Worm (Caenorhabditis elegans): Measurements from ENCODE around the gene C45E5.1.
A peak's percentile ranks its signal among the peaks of the same experiment; 100 is the strongest.

Gene C45E5.1

DNA sequence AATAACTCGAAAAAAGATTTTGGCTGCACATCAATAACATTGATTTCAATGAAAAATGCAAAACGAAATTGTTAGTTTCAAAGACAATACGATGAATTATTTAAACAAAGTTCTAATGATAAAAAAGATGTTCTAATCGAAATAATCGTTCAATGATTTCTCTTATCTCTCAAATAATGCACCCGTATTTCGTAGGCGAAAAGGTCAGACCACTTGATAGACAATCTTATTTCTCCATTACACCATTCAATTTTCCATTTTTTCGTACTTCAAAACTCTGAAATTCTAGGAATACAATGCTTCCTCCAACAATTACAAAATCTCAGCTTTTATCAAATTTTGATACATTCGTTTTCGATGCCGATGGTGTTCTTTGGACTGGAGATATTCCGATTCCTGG, at the start of gene C45E5.1:
C45E5.1 (plus strand) TSS at position 290 of the 400 bp plus-strand sequence.
- no peak for TF ChIP-seq lin-40 (tag; optimal IDR thresholded peaks at IDR 0.05)
- TF ChIP-seq nhr-90 (tag; optimal IDR thresholded peaks at IDR 0.05) = no peak
- peak; percentile 12 for TF ChIP-seq nhr-80 (tag; optimal IDR thresholded peaks at IDR 0.05)

DNA sequence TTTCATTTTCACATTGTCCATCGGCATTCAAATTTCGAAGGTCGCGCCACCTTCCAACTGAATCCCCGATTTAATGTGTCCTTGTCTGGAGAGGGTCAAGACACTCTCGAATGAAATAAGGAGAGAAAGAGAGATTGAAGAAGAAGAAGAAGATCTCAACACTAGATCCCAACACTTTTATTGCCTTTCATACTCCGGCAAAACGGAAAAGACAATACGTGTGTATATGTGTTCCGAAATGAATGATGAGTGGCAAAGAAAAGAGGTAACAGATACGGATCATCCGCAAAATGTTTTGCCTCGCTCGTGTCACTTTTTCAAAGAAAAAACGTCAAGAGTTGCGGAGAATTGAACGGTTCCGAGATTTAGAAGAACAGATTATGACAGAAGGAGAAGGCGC, 43.8 kb upstream of the C45E5.1 start:
- TF ChIP-seq egrh-3 (GFP tag; IDR thresholded peaks at IDR 0.05) (no peak), lin-35 (GFP tag; optimal IDR thresholded peaks at IDR 0.05) (no peak), madf-8 (GFP tag; conservative IDR thresholded peaks at IDR 0.05) (no peak), lin-40 (tag; optimal IDR thresholded peaks at IDR 0.05) (no peak), mcd-1 (GFP tag; IDR thresholded peaks at IDR 0.05) (no peak), ZK185.1 (tag; optimal IDR thresholded peaks at IDR 0.05; ENCODE audit: poor library complexity, severe bottlenecking) (no peak), lin-26 (GFP tag; IDR thresholded peaks at IDR 0.05) (no peak), snpc-3.4 (tag; optimal IDR thresholded peaks at IDR 0.05) (no peak)

DNA sequence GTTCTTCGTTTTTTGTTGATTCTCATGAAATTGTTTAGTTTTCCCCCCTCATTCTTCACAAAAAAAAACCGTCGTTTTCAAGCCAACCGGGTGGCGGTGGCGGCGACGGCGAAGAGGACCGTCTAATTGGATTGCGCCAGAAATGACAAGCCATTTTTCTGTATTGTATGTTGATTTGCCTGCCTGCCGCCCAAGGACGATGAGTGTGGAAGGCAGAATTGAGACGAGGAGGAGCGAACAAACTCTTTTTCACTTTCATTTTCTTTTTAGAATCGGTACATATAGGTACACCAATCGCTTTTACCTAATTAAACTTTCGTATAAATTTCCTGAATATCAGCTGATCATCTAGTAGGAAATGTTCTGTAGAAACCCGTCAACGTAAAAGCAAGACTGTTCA, 42.6 kb upstream of the C45E5.1 start:
- TF ChIP-seq lag-1 (GFP tag; IDR thresholded peaks at IDR 0.05) = no peak
- no peak for TF ChIP-seq hrde-1 (tag; optimal IDR thresholded peaks at IDR 0.05; ENCODE audit: borderline replicate concordance)
- TF ChIP-seq Y53F4B.3 (GFP tag; IDR thresholded peaks at IDR 0.05) = no peak
- no peak for TF ChIP-seq let-526 (GFP tag; IDR thresholded peaks at IDR 0.05)
- TF ChIP-seq unc-62 (GFP tag; optimal IDR thresholded peaks at IDR 0.05) = no peak
- no peak for TF ChIP-seq zim-3 (tag; optimal IDR thresholded peaks at IDR 0.05)
- TF ChIP-seq dpff-1 (tag; optimal IDR thresholded peaks at IDR 0.05) = no peak
- no peak for TF ChIP-seq madf-8 (GFP tag; conservative IDR thresholded peaks at IDR 0.05)
- TF ChIP-seq mel-28 (tag; optimal IDR thresholded peaks at IDR 0.05; ENCODE audit: borderline replicate concordance) = no peak
- TF ChIP-seq T26A5.8 (tag; optimal IDR thresholded peaks at IDR 0.05) = no peak
- no peak for TF ChIP-seq mcd-1 (GFP tag; IDR thresholded peaks at IDR 0.05)
- TF ChIP-seq ztf-3 (GFP tag; optimal IDR thresholded peaks at IDR 0.05) = no peak
- no peak for TF ChIP-seq snpc-1.1 (tag; optimal IDR thresholded peaks at IDR 0.05; ENCODE audit: insufficient read depth)
- no peak for TF ChIP-seq akir-1 (GFP tag; optimal IDR thresholded peaks at IDR 0.05)
- no peak for TF ChIP-seq Y67H2A.10 (GFP tag; conservative IDR thresholded peaks at IDR 0.05)
- no peak for TF ChIP-seq nhr-179 (tag; optimal IDR thresholded peaks at IDR 0.05)
- no peak for TF ChIP-seq nfya-1 (tag; optimal IDR thresholded peaks at IDR 0.05; ENCODE audit: borderline replicate concordance, insufficient read depth)

DNA sequence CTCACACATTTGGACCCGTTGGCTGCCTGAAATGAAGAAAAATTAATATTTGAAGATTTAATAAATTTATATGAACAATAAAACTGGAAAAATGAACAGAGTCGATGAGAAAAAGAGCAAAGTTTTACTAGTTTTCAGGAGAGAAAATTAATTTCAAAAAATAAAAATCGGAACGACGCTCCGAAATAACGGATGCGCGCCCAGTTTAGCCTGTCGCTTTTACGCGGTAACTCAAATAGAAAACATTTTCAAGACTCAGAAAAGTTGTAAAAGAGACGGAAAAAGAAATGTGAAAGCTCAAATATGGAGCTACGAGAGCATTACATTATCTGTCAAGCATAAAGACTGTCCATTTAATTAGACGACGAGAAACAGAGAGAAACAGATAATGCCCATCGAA, 40.8 kb upstream of the C45E5.1 start, which contains the start of the genes C55C3.73 and perm-5:
C55C3.73 (minus strand) TSS at position 9 of the 400 bp plus-strand sequence.
perm-5 (minus strand) TSS at position 26 of the 400 bp plus-strand sequence.
- TF ChIP-seq K11D2.4 (GFP tag; IDR thresholded peaks at IDR 0.05) (no peak), attf-3 (GFP tag; conservative IDR thresholded peaks at IDR 0.05) (peak; percentile 85)

DNA sequence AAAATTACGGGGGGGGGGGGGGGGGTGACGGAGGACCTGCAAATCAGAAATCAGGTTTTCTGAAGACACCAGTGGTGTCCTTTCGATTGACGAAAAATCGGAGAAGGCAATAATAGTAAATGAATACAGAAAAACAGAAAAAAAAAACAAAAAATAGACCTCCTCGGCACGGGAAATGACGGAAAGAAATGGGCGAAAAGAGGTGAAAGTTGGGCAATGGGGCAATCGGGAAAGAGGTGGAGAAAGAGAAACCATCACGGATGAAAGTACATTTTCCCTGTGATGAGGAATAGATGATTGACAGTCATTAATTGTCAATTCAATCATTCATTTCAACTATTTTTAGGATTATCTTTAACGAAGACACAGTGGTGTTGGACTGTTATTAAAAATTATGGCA, 40.3 kb upstream of the C45E5.1 start:
- TF ChIP-seq ceh-91 (GFP tag; IDR thresholded peaks at IDR 0.05) (no peak), cebp-2 (GFP tag; IDR thresholded peaks at IDR 0.05) (no peak), egl-44 (GFP tag; IDR thresholded peaks at IDR 0.05) (no peak), tbx-9 (tag; optimal IDR thresholded peaks at IDR 0.05; ENCODE audit: borderline replicate concordance) (no peak)

All from whole organism, young adult.